Fruit fly (Drosophila melanogaster) whole organism, adult: ENCODE measurements around the gene tal-1A.

Experiments
- CG11617 ChIP-seq: fragments of 200-800 bp; sonication (Bioruptor generic); optimal IDR thresholded peaks from 2 replicates; lab custom pipeline; 2017; ENCODE audit warnings: mild to moderate bottlenecking, missing biosample characterization, missing genetic modification reagents, missing genetic modification characterization
- CG1620 ChIP-seq: fragments of 200-800 bp; sonication (Bioruptor generic); optimal IDR thresholded peaks from 2 replicates; lab custom pipeline; 2016; ENCODE audit warnings: missing biosample characterization, missing genetic modification characterization
- CG5204 ChIP-seq: fragments of 200-800 bp; sonication (Bioruptor generic); optimal IDR thresholded peaks from 2 replicates; lab custom pipeline; 2016; ENCODE audit warnings: missing biosample characterization, missing genetic modification characterization
- Crg-1 ChIP-seq: fragments of 200-800 bp; sonication (Bioruptor generic); optimal IDR thresholded peaks from 2 replicates; lab custom pipeline; 2016; ENCODE audit warnings: missing biosample characterization, missing genetic modification characterization
- Mnt ChIP-seq: fragments of 200-800 bp; sonication (Bioruptor generic); optimal IDR thresholded peaks from 2 replicates; lab custom pipeline; 2016; ENCODE audit warnings: missing biosample characterization, mild to moderate bottlenecking, missing genetic modification characterization
- cic ChIP-seq: fragments of 200-800 bp; sonication (Bioruptor generic); optimal IDR thresholded peaks from 2 replicates; lab custom pipeline; 2017; ENCODE audit warnings: missing biosample characterization, mild to moderate bottlenecking, missing genetic modification characterization, moderate library complexity
- kay ChIP-seq: fragments of 200-800 bp; sonication (Bioruptor generic); peaks from one replicate; lab custom pipeline; 2016; ENCODE audit warnings: missing biosample characterization, missing genetic modification characterization, borderline replicate concordance
- pad ChIP-seq: fragments of 200-800 bp; sonication (Bioruptor generic); optimal IDR thresholded peaks from 3 replicates; lab custom pipeline; 2017; ENCODE audit warnings: missing biosample characterization, missing genetic modification characterization, mild to moderate bottlenecking, moderate library complexity, missing genetic modification reagents
- tj ChIP-seq: fragments of 200-800 bp; sonication (Bioruptor generic); optimal IDR thresholded peaks from 3 replicates; lab custom pipeline; 2017; ENCODE audit warnings: missing biosample characterization, mild to moderate bottlenecking, missing genetic modification characterization, moderate library complexity

DNA sequence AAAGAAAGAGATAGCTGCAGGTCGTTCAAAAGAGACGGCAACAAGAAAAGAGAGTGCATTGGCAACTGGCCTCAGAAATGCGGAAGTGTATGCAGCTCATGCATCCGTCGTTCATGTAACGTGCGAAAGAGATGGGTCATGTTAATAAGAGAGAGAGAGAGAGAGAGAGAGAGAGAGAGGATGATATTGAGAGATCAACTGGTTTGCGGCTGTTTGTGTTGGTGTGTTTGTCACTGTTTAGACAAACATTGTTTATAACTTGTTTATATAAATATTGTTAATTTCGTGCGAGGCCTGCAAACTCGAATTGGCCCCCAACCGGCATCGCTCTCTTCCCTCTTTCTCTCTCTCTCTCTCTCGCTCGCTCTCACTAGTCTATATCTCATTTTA is 18.2 kb upstream of the tal-1A start:
- TF ChIP-seq cic (GFP tag; lab: Kevin White, UChicago) (no peak), Crg-1 (GFP tag; lab: Kevin White, UChicago) (no peak), CG11617 (GFP tag; lab: Kevin White, UChicago) (no peak), pad (GFP tag; lab: Kevin White, UChicago) (no peak), CG5204 (GFP tag; lab: Kevin White, UChicago) (no peak), CG1620 (GFP tag; lab: Kevin White, UChicago) (no peak), kay (GFP tag; lab: Kevin White, UChicago) (no peak), tj (no peak), Mnt (GFP tag; lab: Kevin White, UChicago) (no peak)
